Fruit fly (Drosophila melanogaster) whole organism, embryonic: Measurements from ENCODE around the gene Rrp45.
A peak's percentile ranks its signal among the peaks of the same experiment; 100 is the strongest.

Experiments
- CG10267 ChIP-seq: fragments of 200-800 bp; sonication (Bioruptor generic); optimal IDR thresholded peaks from 2 replicates; lab custom pipeline; 2018; ENCODE audit warnings: missing biosample characterization, mild to moderate bottlenecking, missing genetic modification characterization, moderate library complexity
- CG10654 ChIP-seq: fragments of 200-800 bp; sonication (Bioruptor generic); optimal IDR thresholded peaks from 2 replicates; lab custom pipeline; 2016; ENCODE audit warnings: missing biosample characterization, missing genetic modification characterization
- CG10979 ChIP-seq: fragments of 200-800 bp; sonication (Bioruptor generic); optimal IDR thresholded peaks from 2 replicates; lab custom pipeline; 2018; ENCODE audit warnings: missing biosample characterization, mild to moderate bottlenecking, missing genetic modification characterization, moderate library complexity
- CG1233 ChIP-seq: fragments of 200-800 bp; sonication (Bioruptor generic); optimal IDR thresholded peaks from 4 replicates; lab custom pipeline; 2018; ENCODE audit warnings: missing biosample characterization, mild to moderate bottlenecking, missing genetic modification characterization
- CG14710 ChIP-seq: fragments of 200-800 bp; sonication (Bioruptor generic); optimal IDR thresholded peaks from 3 replicates; lab custom pipeline; 2019; ENCODE audit warnings: missing biosample characterization, mild to moderate bottlenecking, missing genetic modification characterization, moderate library complexity
- CG1603 ChIP-seq: fragments of 200-800 bp; sonication (Bioruptor generic); optimal IDR thresholded peaks from 2 replicates; lab custom pipeline; 2019; ENCODE audit warnings: missing biosample characterization, mild to moderate bottlenecking, missing genetic modification characterization, moderate library complexity
- CG17361 ChIP-seq: fragments of 200-800 bp; sonication (Bioruptor generic); IDR thresholded peaks from 3 replicates; pipeline ENCODE4 v1.3.6; 2022; ENCODE audit warnings: missing biosample characterization, missing genetic modification characterization
- CG17829 ChIP-seq: fragments of 200-800 bp; optimal IDR thresholded peaks from 2 replicates; lab custom pipeline; 2019; ENCODE audit warnings: missing biosample characterization, mild to moderate bottlenecking, missing genetic modification characterization, moderate library complexity
- CG2199 ChIP-seq: fragments of 200-800 bp; sonication (Bioruptor generic); IDR thresholded peaks from 3 replicates; pipeline ENCODE4 v1.3.6; 2022; ENCODE audit warnings: missing biosample characterization, missing genetic modification characterization
- CG30020 ChIP-seq: fragments of 200-800 bp; optimal IDR thresholded peaks from 2 replicates; lab custom pipeline; 2019; ENCODE audit warnings: missing biosample characterization, mild to moderate bottlenecking, missing genetic modification characterization, moderate library complexity
- CG31365 ChIP-seq: fragments of 200-800 bp; sonication (Bioruptor generic); optimal IDR thresholded peaks from 2 replicates; lab custom pipeline; 2018; ENCODE audit warnings: missing biosample characterization, mild to moderate bottlenecking, missing genetic modification characterization
- CG3838 ChIP-seq: fragments of 200-800 bp; sonication (Bioruptor generic); optimal IDR thresholded peaks from 3 replicates; lab custom pipeline; 2016; ENCODE audit warnings: missing biosample characterization, missing genetic modification characterization
- CG42726 ChIP-seq: fragments of 200-800 bp; sonication (Bioruptor generic); IDR thresholded peaks from 2 replicates; pipeline ENCODE4 v1.3.6; 2022; ENCODE audit warnings: missing biosample characterization, missing genetic modification characterization; ENCODE audit not compliant: partially characterized antibody
- CG6791 ChIP-seq: fragments of 200-800 bp; sonication (Bioruptor generic); IDR thresholded peaks from 3 replicates; pipeline ENCODE4 v1.3.6; 2022; ENCODE audit warnings: missing biosample characterization, missing genetic modification characterization; ENCODE audit not compliant: partially characterized antibody
- CG9215 ChIP-seq: fragments of 200-800 bp; sonication (Bioruptor generic); IDR thresholded peaks from 2 replicates; pipeline ENCODE4 v1.3.6; 2022; ENCODE audit warnings: missing biosample characterization, missing genetic modification characterization
- CG9609 ChIP-seq: fragments of 200-800 bp; sonication (Bioruptor generic); optimal IDR thresholded peaks from 3 replicates; lab custom pipeline; 2016; ENCODE audit warnings: missing biosample characterization, missing genetic modification characterization
- CG9932 ChIP-seq: fragments of 200-800 bp; sonication (Bioruptor generic); IDR thresholded peaks from 2 replicates; pipeline ENCODE4 v1.3.6; 2022; ENCODE audit warnings: missing biosample characterization, missing genetic modification characterization
- CTCF ChIP-seq: fragments of 200-800 bp; sonication (Bioruptor generic); optimal IDR thresholded peaks from 2 replicates; lab custom pipeline; 2017; ENCODE audit warnings: missing biosample characterization, mild to moderate bottlenecking, missing genetic modification characterization, moderate library complexity
- Dp ChIP-seq: fragments of 200-800 bp; sonication (Bioruptor generic); optimal IDR thresholded peaks from 2 replicates; lab custom pipeline; 2018; ENCODE audit warnings: missing biosample characterization, mild to moderate bottlenecking, missing genetic modification characterization, moderate library complexity
- E2f2 ChIP-seq: fragments of 200-800 bp; sonication (Bioruptor generic); IDR thresholded peaks from 2 replicates; pipeline ENCODE4 v1.3.6; 2022; ENCODE audit warnings: missing biosample characterization, missing genetic modification characterization
- Eip74EF ChIP-seq, 2 experiments: fragments of 200-800 bp in 1 of 2; fragments of >200 bp in 1 of 2; sonication (Bioruptor generic) in 1 of 2; optimal IDR thresholded peaks; 2 replicates each; lab custom pipeline; 2017 to 2019; ENCODE audit warnings: missing biosample characterization in 2 of 2, missing genetic modification characterization in 2 of 2, mild to moderate bottlenecking in 1 of 2, moderate library complexity in 1 of 2
- Lim3 ChIP-seq: fragments of 200-800 bp; sonication (Bioruptor generic); IDR thresholded peaks from 2 replicates; pipeline ENCODE4 v1.3.6; 2022; ENCODE audit warnings: missing biosample characterization, missing genetic modification characterization
- Myb ChIP-seq: fragments of 200-800 bp; sonication (Bioruptor generic); optimal IDR thresholded peaks from 2 replicates; lab custom pipeline; 2016; ENCODE audit warnings: missing biosample characterization, missing genetic modification characterization
- Scr ChIP-seq: fragments of 200-800 bp; sonication (Bioruptor generic); IDR thresholded peaks from 2 replicates; pipeline ENCODE4 v1.3.6; 2022; ENCODE audit warnings: missing biosample characterization, missing genetic modification characterization; ENCODE audit not compliant: partially characterized antibody
- Spps ChIP-seq: fragments of 200-800 bp; sonication (Bioruptor generic); optimal IDR thresholded peaks from 2 replicates; lab custom pipeline; 2018; ENCODE audit warnings: missing biosample characterization, mild to moderate bottlenecking, missing genetic modification characterization
- Tbp ChIP-seq: fragments of >200 bp; optimal IDR thresholded peaks from 2 replicates; lab custom pipeline; 2018; ENCODE audit warnings: missing biosample characterization, missing genetic modification characterization
- Vsx1 ChIP-seq: fragments of 200-800 bp; sonication (Bioruptor generic); optimal IDR thresholded peaks from 2 replicates; lab custom pipeline; 2017; ENCODE audit warnings: missing biosample characterization, mild to moderate bottlenecking, missing genetic modification characterization, missing genetic modification reagents
- amos ChIP-seq: fragments of 200-800 bp; sonication (Bioruptor generic); IDR thresholded peaks from 2 replicates; pipeline ENCODE4 v1.3.6; 2022; ENCODE audit warnings: missing biosample characterization, missing genetic modification characterization; ENCODE audit not compliant: partially characterized antibody
- ara ChIP-seq: fragments of 200-800 bp; sonication (Bioruptor generic); IDR thresholded peaks from 2 replicates; pipeline ENCODE4 v1.3.6; 2022; ENCODE audit warnings: missing biosample characterization, missing genetic modification characterization
- ato ChIP-seq: fragments of 200-800 bp; sonication (Bioruptor generic); IDR thresholded peaks from 2 replicates; pipeline ENCODE4 v1.3.6; 2022; ENCODE audit warnings: missing biosample characterization, missing genetic modification characterization; ENCODE audit not compliant: partially characterized antibody
- bbx ChIP-seq: fragments of 200-800 bp; sonication (Bioruptor generic); IDR thresholded peaks from 2 replicates; pipeline ENCODE4 v1.3.6; 2022; ENCODE audit warnings: missing biosample characterization, missing genetic modification characterization; ENCODE audit not compliant: partially characterized antibody
- chinmo ChIP-seq: fragments of 200-800 bp; sonication (Bioruptor generic); IDR thresholded peaks from 4 replicates; pipeline ENCODE4 v1.3.6; 2022; ENCODE audit warnings: missing biosample characterization, missing genetic modification characterization; ENCODE audit not compliant: partially characterized antibody
- chm ChIP-seq: fragments of 200-800 bp; sonication (Bioruptor generic); IDR thresholded peaks from 2 replicates; pipeline ENCODE4 v1.3.6; 2022; ENCODE audit warnings: missing biosample characterization, missing genetic modification characterization
- crp ChIP-seq, 2 experiments: fragments of 200-800 bp; sonication (Bioruptor generic); optimal IDR thresholded peaks; 2 replicates in 1 of 2; 3 replicates in 1 of 2; lab custom pipeline; 2017; ENCODE audit warnings: missing biosample characterization in 2 of 2, missing genetic modification characterization in 2 of 2, mild to moderate bottlenecking in 1 of 2, moderate library complexity in 1 of 2
- eve ChIP-seq, 2 experiments: fragments of >200 bp; optimal IDR thresholded peaks; 2 replicates each; lab custom pipeline; 2017; ENCODE audit warnings: missing biosample characterization in 2 of 2, missing genetic modification characterization in 2 of 2
- gsb-n ChIP-seq: fragments of 200-800 bp; sonication (Bioruptor generic); optimal IDR thresholded peaks from 3 replicates; lab custom pipeline; 2018; ENCODE audit warnings: missing biosample characterization, mild to moderate bottlenecking, missing genetic modification characterization
- her ChIP-seq: fragments of 200-800 bp; sonication (Bioruptor generic); optimal IDR thresholded peaks from 2 replicates; lab custom pipeline; 2016; ENCODE audit warnings: missing biosample characterization, missing genetic modification characterization
- hkb ChIP-seq, 2 experiments: fragments of 200-800 bp in 1 of 2; fragments of >200 bp in 1 of 2; sonication (Bioruptor generic) in 1 of 2; IDR thresholded peaks in 1 of 2; optimal IDR thresholded peaks in 1 of 2; 2 replicates each; pipeline versions ENCODE4 v1.3.6 to Lab custom; 2017 to 2022; ENCODE audit warnings: missing biosample characterization in 1 of 2, missing genetic modification characterization in 1 of 2
- jing ChIP-seq: fragments of 200-800 bp; sonication (Bioruptor generic); optimal IDR thresholded peaks from 2 replicates; lab custom pipeline; 2018; ENCODE audit warnings: missing biosample characterization, mild to moderate bottlenecking, missing genetic modification characterization
- kah ChIP-seq: fragments of 200-800 bp; sonication (Bioruptor generic); optimal IDR thresholded peaks from 2 replicates; lab custom pipeline; 2018; ENCODE audit warnings: missing biosample characterization, mild to moderate bottlenecking, missing genetic modification characterization
- ken ChIP-seq: fragments of 200-800 bp; sonication (Bioruptor generic); IDR thresholded peaks from 3 replicates; pipeline ENCODE4 v1.3.6; 2022; ENCODE audit warnings: missing biosample characterization, missing genetic modification characterization
- org-1 ChIP-seq: fragments of 200-800 bp; sonication (Bioruptor generic); optimal IDR thresholded peaks from 2 replicates; lab custom pipeline; 2017; ENCODE audit warnings: missing biosample characterization, missing genetic modification characterization
- rib ChIP-seq: fragments of 200-800 bp; sonication (Bioruptor generic); IDR thresholded peaks from 2 replicates; pipeline ENCODE4 v1.3.6; 2022; ENCODE audit warnings: missing biosample characterization, missing genetic modification characterization
- sc ChIP-seq, 3 experiments: fragments of >200 bp in 2 of 3; fragments of 200-800 bp in 1 of 3; sonication (Bioruptor generic) in 1 of 3; optimal IDR thresholded peaks; 2 replicates in 2 of 3; 3 replicates in 1 of 3; lab custom pipeline; 2017; ENCODE audit warnings: mild to moderate bottlenecking in 1 of 3, missing biosample characterization in 1 of 3, missing genetic modification characterization in 1 of 3, missing genetic modification reagents in 1 of 3
- sqz ChIP-seq: fragments of 200-800 bp; sonication (Bioruptor generic); optimal IDR thresholded peaks from 3 replicates; lab custom pipeline; 2018; ENCODE audit warnings: missing biosample characterization, mild to moderate bottlenecking, missing genetic modification characterization
- trem ChIP-seq: fragments of 200-800 bp; optimal IDR thresholded peaks from 3 replicates; lab custom pipeline; 2019; ENCODE audit warnings: missing biosample characterization, mild to moderate bottlenecking, missing genetic modification characterization, moderate library complexity
- vvl ChIP-seq: fragments of 200-800 bp; sonication (Bioruptor generic); IDR thresholded peaks from 2 replicates; pipeline ENCODE4 v1.3.6; 2022; ENCODE audit warnings: missing biosample characterization, missing genetic modification characterization

Rrp45 gene

dm6 chrX:16783743-16784142 lies 7.3 kb downstream of the Rrp45 start, which contains the start of gene mRpL22 (continued):
- TF ChIP-seq CG17829 (tag; lab: Kevin White, UChicago) (no peak), CG31365 (no peak), CG10979 (tag; lab: Kevin White, UChicago) (no peak), trem (tag; lab: Kevin White, UChicago) (peak; percentile 26), ato (GFP tag; lab: Robert Waterston, UW) (no peak), CG14710 (tag; lab: Kevin White, UChicago) (peak; percentile 56), gsb-n (tag; lab: Kevin White, UChicago) (no peak), CG1603 (tag; lab: Kevin White, UChicago) (peak; percentile 8), CG17361 (GFP tag; lab: Robert Waterston, UW) (peak; percentile 11; the same call in 1 of the 3 replicates), CG1233 (no peak), CG9932 (GFP tag; lab: Robert Waterston, UW) (0 out of 2 replicates have a peak, but pooled peaks have one; percentile 29), CG9609 (GFP tag; lab: Kevin White, UChicago) (no peak), bbx (GFP tag; lab: Robert Waterston, UW) (peak; percentile 36; the same call in 1 of the 2 replicates), her (no peak), Vsx1 (GFP tag; lab: Kevin White, UChicago) (no peak), jing (GFP tag; lab: Kevin White, UChicago) (no peak), Eip74EF (GFP tag; optimal IDR thresholded peaks at IDR 0.05; lab: Kevin White, UChicago) (no peak), Scr (GFP tag; lab: Robert Waterston, UW) (no peak), crp (GFP tag; optimal IDR thresholded peaks at IDR 0.05; lab: Kevin White, UChicago) (peak in 1 of 2 experiments; percentile 77), CG30020 (no peak), CG3838 (GFP tag; lab: Kevin White, UChicago) (no peak), sc (optimal IDR thresholded peaks at IDR 0.05; lab: Kevin White, UChicago) (no peak), sc (GFP tag; optimal IDR thresholded peaks at IDR 0.05; lab: Kevin White, UChicago) (no peak), eve (GFP tag; optimal IDR thresholded peaks at IDR 0.05; lab: Kevin White, UChicago) (no peak), Lim3 (no peak), vvl (GFP tag; lab: Robert Waterston, UW) (peak; percentile 10; the same call in 1 of the 2 replicates), CG10267 (peak; percentile 6), CG10654 (no peak), ken (GFP tag; lab: Robert Waterston, UW) (no peak), sqz (GFP tag; lab: Kevin White, UChicago) (peak; percentile 38), CG9215 (GFP tag; lab: Robert Waterston, UW) (no peak)
- TF ChIP-seq, all 482 proteins: peak for 45

dm6 chrX:16783141-16783715 lies 7.8 kb downstream of the Rrp45 start, which contains the start of gene if:
Gene if (minus strand): TSS chrX:16783434.
- peak; percentile 81 for TF ChIP-seq Dp (GFP tag; lab: Kevin White, UChicago)
- 0 out of 3 replicates have a peak, but pooled peaks have one; percentile 7 for TF ChIP-seq CG6791 (GFP tag; lab: Robert Waterston, UW)
- TF ChIP-seq CG2199 (GFP tag; lab: Robert Waterston, UW): 0 out of 3 replicates have a peak, but pooled peaks have one; percentile 8
- TF ChIP-seq bbx (GFP tag; lab: Robert Waterston, UW): peak; percentile 31; the same call in 1 of the 2 replicates
- 0 out of 4 replicates have a peak, but pooled peaks have one; percentile 56 for TF ChIP-seq chinmo
- no peak for TF ChIP-seq org-1
- TF ChIP-seq Spps (tag; lab: Kevin White, UChicago): no peak
- 0 out of 2 replicates have a peak, but pooled peaks have one; percentile 25 for TF ChIP-seq CG42726 (GFP tag; lab: Robert Waterston, UW)
- TF ChIP-seq Tbp (GFP tag; lab: Kevin White, UChicago): no peak
- TF ChIP-seq CG17361 (GFP tag; lab: Robert Waterston, UW): 0 out of 3 replicates have a peak, but pooled peaks have one; percentile 24
- no peak for TF ChIP-seq hkb (optimal IDR thresholded peaks at IDR 0.05; lab: Kevin White, UChicago)
- 0 out of 2 replicates have a peak, but pooled peaks have one; percentile 20 for TF ChIP-seq hkb (GFP tag; IDR thresholded peaks at IDR 0.05; lab: Robert Waterston, UW)
- peak; percentile 39 for TF ChIP-seq Myb (GFP tag; lab: Kevin White, UChicago)
- no peak for TF ChIP-seq ara (GFP tag; lab: Robert Waterston, UW)
- peak; percentile 24 for TF ChIP-seq CG1603 (tag; lab: Kevin White, UChicago)
- peak; percentile 48; the same call in 1 of the 2 replicates for TF ChIP-seq rib (GFP tag; lab: Robert Waterston, UW)
- TF ChIP-seq amos: peak; percentile 33; the same call in 1 of the 2 replicates
- TF ChIP-seq CTCF (GFP tag; lab: Kevin White, UChicago): peak; percentile 31
- peak; percentile 60 for TF ChIP-seq chm
- TF ChIP-seq E2f2 (GFP tag; lab: Robert Waterston, UW): peak; percentile 87
- TF ChIP-seq vvl (GFP tag; lab: Robert Waterston, UW): peak; percentile 45; the same call in 1 of the 2 replicates
- TF ChIP-seq kah (GFP tag; lab: Kevin White, UChicago): no peak
